Fruit fly (Drosophila melanogaster) whole organism, adult: ENCODE results near the gene CG43175.

ENCODE experiments used
- CG11617 ChIP-seq: fragments of 200-800 bp; sonication (Bioruptor generic); optimal IDR thresholded peaks from 2 replicates; lab custom pipeline; 2017; ENCODE audit warnings: mild to moderate bottlenecking, missing biosample characterization, missing genetic modification reagents, missing genetic modification characterization
- CG12768 ChIP-seq: fragments of 200-800 bp; sonication (Bioruptor generic); optimal IDR thresholded peaks from 2 replicates; lab custom pipeline; 2017; ENCODE audit warnings: missing biosample characterization, missing genetic modification characterization, mild to moderate bottlenecking, moderate library complexity, missing genetic modification reagents
- CG14711 ChIP-seq: fragments of 200-800 bp; sonication (Bioruptor generic); optimal IDR thresholded peaks from 2 replicates; lab custom pipeline; 2018; ENCODE audit warnings: missing biosample characterization, mild to moderate bottlenecking, missing genetic modification characterization, moderate library complexity
- CG1620 ChIP-seq: fragments of 200-800 bp; sonication (Bioruptor generic); optimal IDR thresholded peaks from 2 replicates; lab custom pipeline; 2016; ENCODE audit warnings: missing biosample characterization, missing genetic modification characterization
- CG33017 ChIP-seq: fragments of 200-800 bp; sonication (Bioruptor generic); optimal IDR thresholded peaks from 2 replicates; lab custom pipeline; 2018; ENCODE audit warnings: missing biosample characterization, mild to moderate bottlenecking, missing genetic modification characterization, moderate library complexity
- CG5204 ChIP-seq: fragments of 200-800 bp; sonication (Bioruptor generic); optimal IDR thresholded peaks from 2 replicates; lab custom pipeline; 2016; ENCODE audit warnings: missing biosample characterization, missing genetic modification characterization
- CG7045 ChIP-seq: fragments of 200-800 bp; sonication (Bioruptor generic); optimal IDR thresholded peaks from 2 replicates; lab custom pipeline; 2017; ENCODE audit warnings: missing biosample characterization, mild to moderate bottlenecking, missing genetic modification characterization
- CG7101 ChIP-seq: fragments of 200-800 bp; sonication (Bioruptor generic); optimal IDR thresholded peaks from 2 replicates; lab custom pipeline; 2018; ENCODE audit warnings: missing biosample characterization, mild to moderate bottlenecking, missing genetic modification characterization, moderate library complexity
- Clk ChIP-seq: fragments of 200-800 bp; sonication (Bioruptor generic); optimal IDR thresholded peaks from 2 replicates; lab custom pipeline; 2017; ENCODE audit warnings: missing biosample characterization, missing genetic modification characterization
- Crg-1 ChIP-seq: fragments of 200-800 bp; sonication (Bioruptor generic); optimal IDR thresholded peaks from 2 replicates; lab custom pipeline; 2016; ENCODE audit warnings: missing biosample characterization, missing genetic modification characterization
- Mnt ChIP-seq: fragments of 200-800 bp; sonication (Bioruptor generic); optimal IDR thresholded peaks from 2 replicates; lab custom pipeline; 2016; ENCODE audit warnings: missing biosample characterization, mild to moderate bottlenecking, missing genetic modification characterization
- bab1 ChIP-seq: fragments of 200-800 bp; sonication (Bioruptor generic); optimal IDR thresholded peaks from 3 replicates; lab custom pipeline; 2019; ENCODE audit warnings: missing biosample characterization, mild to moderate bottlenecking, missing genetic modification characterization, moderate library complexity
- cic ChIP-seq: fragments of 200-800 bp; sonication (Bioruptor generic); optimal IDR thresholded peaks from 2 replicates; lab custom pipeline; 2017; ENCODE audit warnings: missing biosample characterization, mild to moderate bottlenecking, missing genetic modification characterization, moderate library complexity
- cnc ChIP-seq, 2 experiments: fragments of >200 bp; optimal IDR thresholded peaks; 2 replicates each; lab custom pipeline; 2017
- kay ChIP-seq: fragments of 200-800 bp; sonication (Bioruptor generic); peaks from one replicate; lab custom pipeline; 2016; ENCODE audit warnings: missing biosample characterization, missing genetic modification characterization, borderline replicate concordance
- ovo ChIP-seq: fragments of 200-800 bp; sonication (Bioruptor generic); optimal IDR thresholded peaks from 2 replicates; lab custom pipeline; 2016; ENCODE audit warnings: missing biosample characterization, missing genetic modification characterization
- pad ChIP-seq: fragments of 200-800 bp; sonication (Bioruptor generic); optimal IDR thresholded peaks from 3 replicates; lab custom pipeline; 2017; ENCODE audit warnings: missing biosample characterization, missing genetic modification characterization, mild to moderate bottlenecking, moderate library complexity, missing genetic modification reagents
- tj ChIP-seq: fragments of 200-800 bp; sonication (Bioruptor generic); optimal IDR thresholded peaks from 3 replicates; lab custom pipeline; 2017; ENCODE audit warnings: missing biosample characterization, mild to moderate bottlenecking, missing genetic modification characterization, moderate library complexity
- toe ChIP-seq: fragments of 200-800 bp; sonication (Bioruptor generic); optimal IDR thresholded peaks from 2 replicates; lab custom pipeline; 2016; ENCODE audit warnings: missing biosample characterization, missing genetic modification characterization

CG43175 gene

dm6 chr3R:17617976-17618308 is 12.6 kb upstream of the CG43175 start:
- TF ChIP-seq Crg-1 (GFP tag; lab: Kevin White, UChicago) = no peak
- no peak for TF ChIP-seq bab1 (GFP tag; lab: Kevin White, UChicago)
- no peak for TF ChIP-seq cnc (optimal IDR thresholded peaks at IDR 0.05; lab: Kevin White, UChicago)
- TF ChIP-seq Clk (GFP tag; lab: Kevin White, UChicago) = no peak
- no peak for TF ChIP-seq tj (GFP tag; lab: Kevin White, UChicago)
- no peak for TF ChIP-seq kay
- TF ChIP-seq CG11617 (GFP tag; lab: Kevin White, UChicago) = no peak
- TF ChIP-seq CG12768 (GFP tag; lab: Kevin White, UChicago) = no peak
- no peak for TF ChIP-seq CG7045
- TF ChIP-seq toe = no peak
- TF ChIP-seq pad = no peak
- TF ChIP-seq cic (GFP tag; lab: Kevin White, UChicago) = no peak

- TF ChIP-seq cnc (optimal IDR thresholded peaks at IDR 0.05; lab: Kevin White, UChicago) = no peak
- TF ChIP-seq CG33017 = no peak
- no peak for TF ChIP-seq Crg-1 (GFP tag; lab: Kevin White, UChicago)
- no peak for TF ChIP-seq CG7101 (tag; lab: Kevin White, UChicago)
Observed at dm6 chr3R:17618699-17619150, 11.8 kb upstream of the CG43175 start, which contains the start of the genes CG14324 and CG14326. CG14324 (minus strand) TSS chr3R:17618799. CG14326 (plus strand) TSS chr3R:17619100.

- TF ChIP-seq CG7045 (no peak), ovo (peak; percentile 5), tj (GFP tag; lab: Kevin White, UChicago) (no peak), CG33017 (peak; percentile 22), Mnt (GFP tag; lab: Kevin White, UChicago) (peak; percentile 6), CG7101 (tag; lab: Kevin White, UChicago) (no peak), CG12768 (GFP tag; lab: Kevin White, UChicago) (peak; percentile 30), bab1 (GFP tag; lab: Kevin White, UChicago) (peak; percentile 74)
Observed at dm6 chr3R:17619726-17620282, 10.7 kb upstream of the CG43175 start.

dm6 chr3R:17622062-17622766 is 8.3 kb upstream of the CG43175 start, which contains the start of gene CG14323:
CG14323 (minus strand) TSS chr3R:17622112.
- TF ChIP-seq kay (no peak), bab1 (GFP tag; lab: Kevin White, UChicago) (peak; percentile 26), CG12768 (GFP tag; lab: Kevin White, UChicago) (no peak)

- no peak for TF ChIP-seq CG14711 (tag; lab: Kevin White, UChicago)
- TF ChIP-seq CG12768 (GFP tag; lab: Kevin White, UChicago) = no peak
- no peak for TF ChIP-seq pad
- TF ChIP-seq CG1620 = no peak
- TF ChIP-seq tj (GFP tag; lab: Kevin White, UChicago) = no peak
Observed at dm6 chr3R:17624549-17624948, 6.0 kb upstream of the CG43175 start.

- no peak for TF ChIP-seq Clk (GFP tag; lab: Kevin White, UChicago)
- no peak for TF ChIP-seq pad
- no peak for TF ChIP-seq ovo
- TF ChIP-seq CG12768 (GFP tag; lab: Kevin White, UChicago) = no peak
- TF ChIP-seq Crg-1 (GFP tag; lab: Kevin White, UChicago) = no peak
- no peak for TF ChIP-seq toe
- no peak for TF ChIP-seq CG33017
- no peak for TF ChIP-seq bab1 (GFP tag; lab: Kevin White, UChicago)
Observed at dm6 chr3R:17624968-17625367, 5.5 kb upstream of the CG43175 start, which contains the start of gene AttD. AttD (plus strand) TSS chr3R:17625268.

dm6 chr3R:17626827-17627226 is 3.7 kb upstream of the CG43175 start, which contains the start of gene CG14325:
CG14325 (plus strand) TSS chr3R:17627127.
- TF ChIP-seq bab1 (GFP tag; lab: Kevin White, UChicago) (no peak), cic (GFP tag; lab: Kevin White, UChicago) (no peak), kay (no peak), tj (GFP tag; lab: Kevin White, UChicago) (no peak), Clk (GFP tag; lab: Kevin White, UChicago) (no peak), pad (no peak), cnc (optimal IDR thresholded peaks at IDR 0.05; lab: Kevin White, UChicago) (no peak), CG7045 (no peak), CG12768 (GFP tag; lab: Kevin White, UChicago) (no peak), CG5204 (no peak), CG14711 (tag; lab: Kevin White, UChicago) (no peak), ovo (no peak)
